Worm (Caenorhabditis elegans) whole organism, young adult: ENCODE results near the gene sql-1.

ENCODE experiments used
- B0019.2 ChIP-seq: fragments of 200-800 bp; sonication (Bioruptor generic); conservative IDR thresholded peaks from 2 replicates; pipeline ENCODE4 v1.3.6; 2022; ENCODE audit warnings: missing genetic modification reagents, missing genetic modification characterization, missing compliant biosample characterization
- B0035.1 ChIP-seq: sonication (generic microtip); optimal IDR thresholded peaks from 2 replicates; lab custom pipeline; 2016; ENCODE audit warnings: missing genetic modification characterization, mild to moderate bottlenecking, missing compliant biosample characterization, missing genotype, missing genetic modification reagents
- C06A6.2 ChIP-seq: fragments of 200-800 bp; sonication (Bioruptor generic); conservative IDR thresholded peaks from 2 replicates; pipeline ENCODE4 v1.3.6; 2022; ENCODE audit warnings: missing genetic modification characterization, missing compliant biosample characterization
- F33H1.4 ChIP-seq: fragments of 200-800 bp; sonication (Bioruptor generic); IDR thresholded peaks from 2 replicates; pipeline ENCODE4 v1.3.6; 2022; ENCODE audit warnings: missing genetic modification reagents, missing genetic modification characterization, missing compliant biosample characterization
- F37B4.10 ChIP-seq: fragments of 200-800 bp; sonication (Bioruptor generic); IDR thresholded peaks from 2 replicates; pipeline ENCODE4 v1.3.6; 2022; ENCODE audit warnings: missing genetic modification characterization, missing compliant biosample characterization
- F49E8.2 ChIP-seq: sonication (generic microtip); optimal IDR thresholded peaks from 3 replicates; lab custom pipeline; 2017; ENCODE audit warnings: missing genetic modification characterization, mild to moderate bottlenecking, missing compliant biosample characterization, antibody characterized with exemption, moderate library complexity; ENCODE audit not compliant: insufficient read depth
- T26A5.8 ChIP-seq: sonication (generic microtip); optimal IDR thresholded peaks from 2 replicates; lab custom pipeline; 2016; ENCODE audit warnings: missing genetic modification characterization, missing compliant biosample characterization
- Y53G8AR.9 ChIP-seq: fragments of 200-800 bp; sonication (Bioruptor generic); conservative IDR thresholded peaks from 2 replicates; pipeline ENCODE4 v1.3.6; 2022; ENCODE audit warnings: missing genetic modification reagents, missing genetic modification characterization, missing compliant biosample characterization
- Y67H2A.10 ChIP-seq: fragments of 200-800 bp; sonication (Bioruptor generic); conservative IDR thresholded peaks from 2 replicates; pipeline ENCODE4 v1.3.6; 2022; ENCODE audit warnings: missing genetic modification reagents, missing genetic modification characterization, missing compliant biosample characterization
- ZK185.1 ChIP-seq: sonication (generic microtip); optimal IDR thresholded peaks from 2 replicates; lab custom pipeline; 2016; ENCODE audit warnings: mild to moderate bottlenecking, missing genetic modification characterization, missing compliant biosample characterization; ENCODE audit not compliant: poor library complexity, severe bottlenecking
- akir-1 ChIP-seq: fragments of 200-800 bp; sonication (Bioruptor generic); optimal IDR thresholded peaks from 2 replicates; lab custom pipeline; 2018; ENCODE audit warnings: mild to moderate bottlenecking, missing genetic modification characterization, moderate library complexity, missing compliant biosample characterization
- ama-1 ChIP-seq, 3 experiments: fragments of 150-350 bp in 1 of 3; sonication (generic microtip) in 2 of 3; optimal IDR thresholded peaks; 2 replicates each; lab custom pipeline; 2014 to 2018; ENCODE audit warnings: missing biosample characterization in 2 of 3, missing genetic modification characterization in 2 of 3, missing genetic modification reagents in 2 of 3
- aptf-3 ChIP-seq: fragments of 200-800 bp; sonication (Bioruptor generic); IDR thresholded peaks from 2 replicates; pipeline ENCODE4 v1.3.6; 2022; ENCODE audit warnings: missing genetic modification characterization, missing compliant biosample characterization
- atf-7 ChIP-seq: sonication (generic microtip); optimal IDR thresholded peaks from 2 replicates; lab custom pipeline; 2017; ENCODE audit warnings: mild to moderate bottlenecking, missing genetic modification characterization, missing compliant biosample characterization
- athp-1 ChIP-seq: sonication (generic microtip); optimal IDR thresholded peaks from 2 replicates; lab custom pipeline; 2017; ENCODE audit warnings: mild to moderate bottlenecking, missing genetic modification characterization, missing compliant biosample characterization
- bed-2 ChIP-seq: fragments of 200-800 bp; sonication (Bioruptor generic); IDR thresholded peaks from 2 replicates; pipeline ENCODE4 v1.3.6; 2022; ENCODE audit warnings: missing genetic modification reagents, missing genetic modification characterization, missing compliant biosample characterization
- ccch-3 ChIP-seq: fragments of 200-800 bp; sonication (Bioruptor generic); optimal IDR thresholded peaks from 2 replicates; lab custom pipeline; 2018; ENCODE audit warnings: mild to moderate bottlenecking, missing genetic modification characterization, missing compliant biosample characterization
- cebp-1 ChIP-seq, 2 experiments: fragments of 200-800 bp in 1 of 2; sonication (Bioruptor generic) in 1 of 2; sonication (generic microtip) in 1 of 2; IDR thresholded peaks in 1 of 2; optimal IDR thresholded peaks in 1 of 2; 2 replicates each; pipeline versions ENCODE4 v1.3.6 to Lab custom; 2017 to 2022; ENCODE audit warnings: missing compliant biosample characterization in 2 of 2, missing genetic modification characterization in 2 of 2, mild to moderate bottlenecking in 1 of 2, missing genetic modification reagents in 1 of 2, moderate library complexity in 1 of 2
- cebp-2 ChIP-seq: fragments of 200-800 bp; sonication (Bioruptor generic); IDR thresholded peaks from 2 replicates; pipeline ENCODE4 v1.3.6; 2022; ENCODE audit warnings: missing genetic modification characterization, missing compliant biosample characterization
- ceh-100 ChIP-seq: fragments of 200-800 bp; sonication (Bioruptor generic); IDR thresholded peaks from 2 replicates; pipeline ENCODE4 v1.3.6; 2022; ENCODE audit warnings: missing genetic modification reagents, missing genetic modification characterization, missing compliant biosample characterization
- ceh-79 ChIP-seq: sonication (generic microtip); optimal IDR thresholded peaks from 2 replicates; lab custom pipeline; 2017; ENCODE audit warnings: mild to moderate bottlenecking, missing genetic modification characterization, missing compliant biosample characterization
- die-1 ChIP-seq: sonication (generic microtip); optimal IDR thresholded peaks from 2 replicates; lab custom pipeline; 2016; ENCODE audit warnings: missing genotype, mild to moderate bottlenecking, missing genetic modification characterization, missing compliant biosample characterization
- efl-1 ChIP-seq: fragments of 150-350 bp; optimal IDR thresholded peaks from 2 replicates; lab custom pipeline; 2014; ENCODE audit warnings: missing biosample characterization, missing genetic modification reagents, missing genetic modification characterization
- ets-4 ChIP-seq: fragments of 200-800 bp; sonication (Bioruptor generic); optimal IDR thresholded peaks from 2 replicates; lab custom pipeline; 2018; ENCODE audit warnings: mild to moderate bottlenecking, missing genetic modification characterization, missing compliant biosample characterization
- hlh-12 ChIP-seq: sonication (generic microtip); optimal IDR thresholded peaks from 2 replicates; lab custom pipeline; 2016; ENCODE audit warnings: missing genetic modification characterization, missing compliant biosample characterization
- hrde-1 ChIP-seq: sonication (generic microtip); optimal IDR thresholded peaks from 2 replicates; lab custom pipeline; 2016; ENCODE audit warnings: missing genetic modification characterization, mild to moderate bottlenecking, missing compliant biosample characterization, moderate library complexity, missing genotype, missing genetic modification reagents, borderline replicate concordance
- hsf-1 ChIP-seq: fragments of 200-800 bp; sonication (Bioruptor generic); IDR thresholded peaks from 2 replicates; pipeline ENCODE4 v1.3.6; 2022; ENCODE audit warnings: missing genetic modification reagents, missing genetic modification characterization, missing compliant biosample characterization
- lag-1 ChIP-seq: fragments of 200-800 bp; sonication (Bioruptor generic); IDR thresholded peaks from 2 replicates; pipeline ENCODE4 v1.3.6; 2022; ENCODE audit warnings: missing genetic modification reagents, missing genetic modification characterization, missing compliant biosample characterization
- let-607 ChIP-seq, 2 experiments: fragments of 200-800 bp in 1 of 2; sonication (Bioruptor generic) in 1 of 2; sonication (generic microtip) in 1 of 2; optimal IDR thresholded peaks; 2 replicates each; lab custom pipeline; 2016 to 2018; ENCODE audit warnings: mild to moderate bottlenecking in 2 of 2, missing compliant biosample characterization in 2 of 2, missing genetic modification characterization in 2 of 2, moderate library complexity in 2 of 2, missing genotype in 1 of 2
- lin-35 ChIP-seq, 3 experiments: fragments of 150-350 bp in 2 of 3; sonication (generic microtip) in 1 of 3; optimal IDR thresholded peaks; 2 replicates each; lab custom pipeline; 2014 to 2018; ENCODE audit warnings: missing biosample characterization in 3 of 3, missing genetic modification characterization in 3 of 3, missing genetic modification reagents in 3 of 3
- mes-4 ChIP-seq: sonication (generic microtip); optimal IDR thresholded peaks from 2 replicates; lab custom pipeline; 2016; ENCODE audit warnings: missing genotype, missing genetic modification characterization, missing compliant biosample characterization
- nfyb-1 ChIP-seq: fragments of 200-800 bp; sonication (Bioruptor generic); IDR thresholded peaks from 2 replicates; pipeline ENCODE4 v1.3.6; 2022; ENCODE audit warnings: missing genetic modification reagents, missing genetic modification characterization, missing compliant biosample characterization
- nhr-27 ChIP-seq: fragments of 200-800 bp; sonication (Bioruptor generic); optimal IDR thresholded peaks from 2 replicates; lab custom pipeline; 2018; ENCODE audit warnings: mild to moderate bottlenecking, missing genetic modification characterization, moderate library complexity, missing compliant biosample characterization
- pbrm-1 ChIP-seq: fragments of 200-800 bp; sonication (Bioruptor generic); IDR thresholded peaks from 2 replicates; pipeline ENCODE4 v1.3.6; 2022; ENCODE audit warnings: missing genetic modification reagents, missing genetic modification characterization, missing compliant biosample characterization
- rec-8 ChIP-seq, 2 experiments: sonication (generic microtip); optimal IDR thresholded peaks; 2 replicates each; lab custom pipeline; 2016; ENCODE audit warnings: mild to moderate bottlenecking in 2 of 2, missing genetic modification characterization in 2 of 2, missing genetic modification reagents in 2 of 2, missing genotype in 2 of 2, missing biosample characterization in 1 of 2, missing compliant biosample characterization in 1 of 2, moderate library complexity in 1 of 2
- repo-1 ChIP-seq: sonication (generic microtip); optimal IDR thresholded peaks from 2 replicates; lab custom pipeline; 2017; ENCODE audit warnings: mild to moderate bottlenecking, missing genetic modification characterization, missing compliant biosample characterization
- sea-2 ChIP-seq: fragments of 200-800 bp; sonication (Bioruptor generic); IDR thresholded peaks from 2 replicates; pipeline ENCODE4 v1.3.6; 2022; ENCODE audit warnings: missing genetic modification characterization, missing compliant biosample characterization
- snpc-1.1 ChIP-seq: sonication (generic microtip); optimal IDR thresholded peaks from 2 replicates; lab custom pipeline; 2017; ENCODE audit warnings: missing genetic modification characterization, mild to moderate bottlenecking, missing compliant biosample characterization, antibody characterized with exemption, moderate library complexity, missing genotype, missing genetic modification reagents; ENCODE audit not compliant: insufficient read depth
- snpc-4 ChIP-seq, 5 experiments: fragments of 150-350 bp in 1 of 5; sonication (generic microtip) in 4 of 5; optimal IDR thresholded peaks; 2 replicates each; lab custom pipeline; 2014 to 2018; ENCODE audit warnings: missing genetic modification characterization in 5 of 5, missing biosample characterization in 3 of 5, antibody characterized with exemption in 2 of 5, mild to moderate bottlenecking in 2 of 5, missing compliant biosample characterization in 2 of 5, missing genotype in 2 of 5, moderate library complexity in 2 of 5, missing genetic modification reagents in 1 of 5
- tlf-1 ChIP-seq: fragments of 200-800 bp; sonication (Bioruptor generic); optimal IDR thresholded peaks from 2 replicates; lab custom pipeline; 2018; ENCODE audit warnings: mild to moderate bottlenecking, missing genetic modification characterization, missing compliant biosample characterization
- unc-130 ChIP-seq: sonication (generic microtip); optimal IDR thresholded peaks from 2 replicates; lab custom pipeline; 2016; ENCODE audit warnings: missing genetic modification reagents, missing genetic modification characterization, missing compliant biosample characterization
- xnd-1 ChIP-seq: sonication (generic microtip); optimal IDR thresholded peaks from 2 replicates; lab custom pipeline; 2016; ENCODE audit warnings: missing genotype, missing genetic modification reagents, missing genetic modification characterization, missing compliant biosample characterization
- zfh-2 ChIP-seq: fragments of 200-800 bp; sonication (Bioruptor generic); conservative IDR thresholded peaks from 2 replicates; pipeline ENCODE4 v1.3.6; 2022; ENCODE audit warnings: missing genetic modification reagents, missing genetic modification characterization, missing compliant biosample characterization
- zim-3 ChIP-seq: sonication (generic microtip); optimal IDR thresholded peaks from 2 replicates; lab custom pipeline; 2017; ENCODE audit warnings: mild to moderate bottlenecking, missing genetic modification characterization, moderate library complexity, missing compliant biosample characterization
- ztf-28 ChIP-seq: fragments of 200-800 bp; sonication (Bioruptor generic); IDR thresholded peaks from 2 replicates; pipeline ENCODE4 v1.3.6; 2022; ENCODE audit warnings: missing genetic modification reagents, missing genetic modification characterization, missing compliant biosample characterization

sql-1 gene

ce11 chrIII:12499245-12499644 is at the start of gene sql-1 (continued):
- TF ChIP-seq ceh-79 (tag; lab: Kevin White, UChicago) (peak; percentile 30), ZK185.1 (tag; lab: Kevin White, UChicago) (no peak), hrde-1 (tag; lab: Kevin White, UChicago) (peak; percentile 92), F37B4.10 (GFP tag; lab: Robert Waterston, UW) (no peak), C06A6.2 (GFP tag; lab: Robert Waterston, UW) (no peak), snpc-4 (GFP tag; optimal IDR thresholded peaks at IDR 0.05; lab: Kevin White, UChicago) (no peak), snpc-4 (tag; optimal IDR thresholded peaks at IDR 0.05; lab: Kevin White, UChicago) (peak in 1 of 4 experiments; percentile 22), lag-1 (GFP tag; lab: Robert Waterston, UW) (no peak), hlh-12 (tag; lab: Kevin White, UChicago) (no peak), nhr-27 (tag; lab: Kevin White, UChicago) (peak; percentile 39), ama-1 (optimal IDR thresholded peaks at IDR 0.05; lab: Kevin White, UChicago) (no peak), ama-1 (GFP tag; optimal IDR thresholded peaks at IDR 0.05; lab: Kevin White, UChicago) (peak; percentile 26 to 84), B0035.1 (tag; lab: Kevin White, UChicago) (no peak), Y53G8AR.9 (GFP tag; lab: Robert Waterston, UW) (peak; percentile 83), lin-35 (GFP tag; optimal IDR thresholded peaks at IDR 0.05; lab: Kevin White, UChicago) (no peak), bed-2 (GFP tag; lab: Robert Waterston, UW) (no peak), B0019.2 (GFP tag; lab: Robert Waterston, UW) (0 out of 2 replicates have a peak, but pooled peaks have one; percentile 17), pbrm-1 (no peak), hsf-1 (GFP tag; lab: Robert Waterston, UW) (no peak), snpc-1.1 (tag; lab: Kevin White, UChicago) (no peak), T26A5.8 (peak; percentile 67), atf-7 (tag; lab: Kevin White, UChicago) (no peak), repo-1 (tag; lab: Kevin White, UChicago) (peak; percentile 30), F49E8.2 (tag; lab: Kevin White, UChicago) (peak; percentile 86), aptf-3 (GFP tag; lab: Robert Waterston, UW) (no peak), Y67H2A.10 (GFP tag; lab: Robert Waterston, UW) (no peak), zim-3 (tag; lab: Kevin White, UChicago) (peak; percentile 37), zfh-2 (GFP tag; lab: Robert Waterston, UW) (no peak), akir-1 (GFP tag; lab: Kevin White, UChicago) (no peak), ets-4 (GFP tag; lab: Kevin White, UChicago) (no peak), efl-1 (GFP tag; lab: Kevin White, UChicago) (no peak), mes-4 (tag; lab: Kevin White, UChicago) (peak; percentile 41), cebp-2 (GFP tag; lab: Robert Waterston, UW) (0 out of 2 replicates have a peak, but pooled peaks have one; percentile 53), die-1 (no peak), rec-8 (tag; optimal IDR thresholded peaks at IDR 0.05; lab: Kevin White, UChicago) (peak; percentile 11 to 63), tlf-1 (GFP tag; lab: Kevin White, UChicago) (no peak), ztf-28 (GFP tag; lab: Robert Waterston, UW) (no peak), athp-1 (tag; lab: Kevin White, UChicago) (peak; percentile 82), xnd-1 (peak; percentile 17), let-607 (tag; optimal IDR thresholded peaks at IDR 0.05; lab: Kevin White, UChicago) (no peak), sea-2 (no peak), ceh-100 (GFP tag; lab: Robert Waterston, UW) (0 out of 2 replicates have a peak, but pooled peaks have one; percentile 31), nfyb-1 (GFP tag; lab: Robert Waterston, UW) (0 out of 2 replicates have a peak, but pooled peaks have one; percentile 8), F33H1.4 (GFP tag; lab: Robert Waterston, UW) (no peak), cebp-1 (GFP tag; IDR thresholded peaks at IDR 0.05; lab: Robert Waterston, UW) (no peak), cebp-1 (tag; optimal IDR thresholded peaks at IDR 0.05; lab: Kevin White, UChicago) (peak; percentile 66), ccch-3 (GFP tag; lab: Kevin White, UChicago) (no peak), unc-130 (GFP tag; lab: Kevin White, UChicago) (peak; percentile 53)
- TF ChIP-seq, all 124 proteins: peak for 35
